Worm (Caenorhabditis elegans) whole organism, late embryonic: ENCODE results near the gene B0285.6.

Experiments used
- C08G9.2 ChIP-seq: sonication (generic microtip); optimal IDR thresholded peaks from 2 replicates; lab custom pipeline; 2016; ENCODE audit warnings: mild to moderate bottlenecking, missing genetic modification characterization, moderate library complexity, missing compliant biosample characterization
- F13H6.1 ChIP-seq: sonication (generic microtip); optimal IDR thresholded peaks from 2 replicates; lab custom pipeline; 2016; ENCODE audit warnings: missing genetic modification characterization, missing compliant biosample characterization
- T23F11.4 ChIP-seq: fragments of 200-800 bp; sonication (Bioruptor generic); optimal IDR thresholded peaks from 2 replicates; lab custom pipeline; 2018; ENCODE audit warnings: mild to moderate bottlenecking, missing genetic modification characterization, missing compliant biosample characterization
- ama-1 ChIP-seq: fragments of 150-350 bp; optimal IDR thresholded peaks from 2 replicates; lab custom pipeline; 2014
- ceh-14 ChIP-seq: sonication (generic microtip); optimal IDR thresholded peaks from 2 replicates; lab custom pipeline; 2016; ENCODE audit warnings: missing genotype, missing genetic modification characterization, missing compliant biosample characterization
- ceh-18 ChIP-seq: sonication (generic microtip); optimal IDR thresholded peaks from 2 replicates; lab custom pipeline; 2016; ENCODE audit warnings: missing genetic modification characterization, missing compliant biosample characterization
- ceh-19 ChIP-seq: fragments of 200-800 bp; sonication (Bioruptor generic); optimal IDR thresholded peaks from 2 replicates; lab custom pipeline; 2018; ENCODE audit warnings: mild to moderate bottlenecking, missing genetic modification characterization, missing compliant biosample characterization
- ceh-2 ChIP-seq: sonication (generic microtip); optimal IDR thresholded peaks from 2 replicates; lab custom pipeline; 2016; ENCODE audit warnings: missing genotype, missing genetic modification characterization, missing compliant biosample characterization
- ceh-22 ChIP-seq: sonication (generic microtip); optimal IDR thresholded peaks from 2 replicates; lab custom pipeline; 2017; ENCODE audit warnings: missing biosample characterization, missing genetic modification characterization
- ceh-30 ChIP-seq: fragments of 150-350 bp; optimal IDR thresholded peaks from 2 replicates; lab custom pipeline; 2014; ENCODE audit warnings: missing biosample characterization, missing genetic modification characterization
- ceh-31 ChIP-seq: sonication (generic microtip); optimal IDR thresholded peaks from 2 replicates; lab custom pipeline; 2016; ENCODE audit warnings: missing genetic modification characterization, missing compliant biosample characterization
- ceh-48 ChIP-seq: sonication (generic microtip); optimal IDR thresholded peaks from 2 replicates; lab custom pipeline; 2016; ENCODE audit warnings: missing genetic modification characterization, inconsistent platforms, missing compliant biosample characterization
- ceh-9 ChIP-seq: sonication (generic microtip); optimal IDR thresholded peaks from 2 replicates; lab custom pipeline; 2016; ENCODE audit warnings: mild to moderate bottlenecking, missing genetic modification characterization, inconsistent platforms, missing compliant biosample characterization
- dmd-4 ChIP-seq: sonication (generic microtip); optimal IDR thresholded peaks from 2 replicates; lab custom pipeline; 2016; ENCODE audit warnings: borderline replicate concordance, missing genetic modification characterization, missing compliant biosample characterization
- ets-4 ChIP-seq: sonication (generic microtip); optimal IDR thresholded peaks from 2 replicates; lab custom pipeline; 2016; ENCODE audit warnings: missing genetic modification characterization, missing compliant biosample characterization
- eyg-1 ChIP-seq: sonication (generic microtip); optimal IDR thresholded peaks from 2 replicates; lab custom pipeline; 2016; ENCODE audit warnings: missing genotype, missing genetic modification characterization, missing compliant biosample characterization
- fkh-6 ChIP-seq: sonication (generic microtip); optimal IDR thresholded peaks from 2 replicates; lab custom pipeline; 2016; ENCODE audit warnings: missing genetic modification characterization, missing compliant biosample characterization
- hlh-13 ChIP-seq: fragments of 200-800 bp; sonication (Bioruptor generic); optimal IDR thresholded peaks from 2 replicates; lab custom pipeline; 2018; ENCODE audit warnings: mild to moderate bottlenecking, missing genetic modification characterization, missing compliant biosample characterization
- hlh-6 ChIP-seq: sonication (generic microtip); optimal IDR thresholded peaks from 2 replicates; lab custom pipeline; 2016; ENCODE audit warnings: missing genotype, missing genetic modification characterization, missing compliant biosample characterization
- hlh-8 ChIP-seq: sonication (generic microtip); optimal IDR thresholded peaks from 2 replicates; lab custom pipeline; 2016; ENCODE audit warnings: missing genotype, missing genetic modification characterization, missing compliant biosample characterization
- lim-6 ChIP-seq: sonication (generic microtip); optimal IDR thresholded peaks from 2 replicates; lab custom pipeline; 2016; ENCODE audit warnings: missing genetic modification characterization, missing compliant biosample characterization
- nfya-1 ChIP-seq: sonication (generic microtip); optimal IDR thresholded peaks from 2 replicates; lab custom pipeline; 2017; ENCODE audit warnings: missing genetic modification characterization, mild to moderate bottlenecking, missing compliant biosample characterization, antibody characterized with exemption, moderate library complexity
- pag-3 ChIP-seq: sonication (generic microtip); optimal IDR thresholded peaks from 2 replicates; lab custom pipeline; 2016; ENCODE audit warnings: missing compliant biosample characterization, missing genetic modification characterization, borderline replicate concordance
- pha-4 ChIP-seq: fragments of 150-350 bp; optimal IDR thresholded peaks from 2 replicates; lab custom pipeline; 2018; ENCODE audit warnings: missing biosample characterization, missing genetic modification reagents, missing genetic modification characterization
- rnt-1 ChIP-seq: sonication (generic microtip); optimal IDR thresholded peaks from 2 replicates; lab custom pipeline; 2016; ENCODE audit warnings: missing genetic modification characterization, missing compliant biosample characterization
- sdc-2 ChIP-seq: sonication (generic microtip); optimal IDR thresholded peaks from 2 replicates; lab custom pipeline; 2016; ENCODE audit warnings: missing genotype, missing genetic modification characterization, missing compliant biosample characterization
- syd-9 ChIP-seq: sonication (generic microtip); optimal IDR thresholded peaks from 2 replicates; lab custom pipeline; 2016; ENCODE audit warnings: mild to moderate bottlenecking, missing genetic modification characterization, moderate library complexity, missing compliant biosample characterization
- unc-42 ChIP-seq: sonication (generic microtip); optimal IDR thresholded peaks from 2 replicates; lab custom pipeline; 2016; ENCODE audit warnings: missing genotype, missing genetic modification characterization, missing compliant biosample characterization
- unc-55 ChIP-seq: sonication (generic microtip); optimal IDR thresholded peaks from 2 replicates; lab custom pipeline; 2017; ENCODE audit warnings: missing biosample characterization, missing genetic modification reagents, missing genetic modification characterization
- unc-86 ChIP-seq: sonication (generic microtip); optimal IDR thresholded peaks from 2 replicates; lab custom pipeline; 2016; ENCODE audit warnings: missing genetic modification characterization, missing compliant biosample characterization
- ztf-16 ChIP-seq: sonication (generic microtip); optimal IDR thresholded peaks from 2 replicates; lab custom pipeline; 2017; ENCODE audit warnings: missing genetic modification characterization, missing compliant biosample characterization

B0285.6 gene

ce11 chrIII:4398463-4398862 lies 48.6 kb downstream of the B0285.6 start, which contains the start of gene R07E5.6:
Gene R07E5.6, plus strand, starts transcription at chrIII:4398763.
- TF ChIP-seq hlh-13 (GFP tag; lab: Kevin White, UChicago) (no peak), pag-3 (tag; lab: Kevin White, UChicago) (no peak), ets-4 (tag; lab: Kevin White, UChicago) (no peak), ceh-2 (tag; lab: Kevin White, UChicago) (no peak), fkh-6 (no peak), sdc-2 (tag; lab: Kevin White, UChicago) (no peak), dmd-4 (tag; lab: Kevin White, UChicago) (no peak), pha-4 (tag; lab: Kevin White, UChicago) (no peak), hlh-8 (tag; lab: Kevin White, UChicago) (no peak), T23F11.4 (no peak), ama-1 (lab: Kevin White, UChicago) (no peak), nfya-1 (no peak), ztf-16 (tag; lab: Kevin White, UChicago) (no peak), ceh-19 (no peak)

ce11 chrIII:4401142-4401541 lies 51.2 kb downstream of the B0285.6 start, which contains the start of gene R07E5.15:
Gene R07E5.15, plus strand, starts transcription at chrIII:4401442.
- TF ChIP-seq T23F11.4: no peak
- TF ChIP-seq fkh-6: no peak
- TF ChIP-seq hlh-13 (GFP tag; lab: Kevin White, UChicago): no peak
- no peak for TF ChIP-seq ztf-16 (tag; lab: Kevin White, UChicago)
- TF ChIP-seq ceh-48 (tag; lab: Kevin White, UChicago): no peak
- no peak for TF ChIP-seq ceh-22 (tag; lab: Kevin White, UChicago)
- no peak for TF ChIP-seq ama-1 (lab: Kevin White, UChicago)
- no peak for TF ChIP-seq eyg-1 (tag; lab: Kevin White, UChicago)
- no peak for TF ChIP-seq rnt-1 (tag; lab: Kevin White, UChicago)
- no peak for TF ChIP-seq hlh-6 (tag; lab: Kevin White, UChicago)
- TF ChIP-seq ceh-2 (tag; lab: Kevin White, UChicago): no peak
- TF ChIP-seq lim-6 (tag; lab: Kevin White, UChicago): no peak
- no peak for TF ChIP-seq unc-55 (GFP tag; lab: Kevin White, UChicago)
- TF ChIP-seq ceh-9 (tag; lab: Kevin White, UChicago): no peak
- TF ChIP-seq ceh-30 (tag; lab: Kevin White, UChicago): no peak
- TF ChIP-seq ceh-14: no peak
- no peak for TF ChIP-seq ceh-19
- no peak for TF ChIP-seq unc-86
- TF ChIP-seq syd-9 (tag; lab: Kevin White, UChicago): no peak
- no peak for TF ChIP-seq F13H6.1

ce11 chrIII:4404339-4404836 lies 54.5 kb downstream of the B0285.6 start, which contains the start of the genes R07E5.17 and snfc-5:
Gene R07E5.17, minus strand, starts transcription at chrIII:4404436.
Gene snfc-5, plus strand, starts transcription at chrIII:4404786.
- TF ChIP-seq ceh-18 (peak; percentile 25), C08G9.2 (tag; lab: Kevin White, UChicago) (no peak), ceh-31 (peak; percentile 27), ceh-14 (peak; percentile 44), F13H6.1 (no peak), unc-42 (tag; lab: Kevin White, UChicago) (peak; percentile 37)
